Worm (Caenorhabditis elegans) whole organism, L2 larva: ENCODE data around the gene C12D5.4.

Experiments
- C34F6.9 ChIP-seq: fragments of 150-350 bp; optimal IDR thresholded peaks from 2 replicates; lab custom pipeline; 2014; ENCODE audit warnings: missing biosample characterization, missing genetic modification characterization
- F13H6.1 ChIP-seq: sonication (generic microtip); optimal IDR thresholded peaks from 2 replicates; lab custom pipeline; 2016; ENCODE audit warnings: missing genetic modification characterization, missing compliant biosample characterization
- Y55F3AM.14 ChIP-seq: fragments of 200-800 bp; sonication (Bioruptor generic); optimal IDR thresholded peaks from 2 replicates; lab custom pipeline; 2018; ENCODE audit warnings: mild to moderate bottlenecking, missing genetic modification characterization, missing compliant biosample characterization
- alr-1 ChIP-seq: fragments of 150-350 bp; optimal IDR thresholded peaks from 2 replicates; lab custom pipeline; 2014; ENCODE audit warnings: missing biosample characterization, missing genetic modification characterization
- aly-2 ChIP-seq: fragments of 150-350 bp; optimal IDR thresholded peaks from 2 replicates; lab custom pipeline; 2014; ENCODE audit warnings: missing biosample characterization, missing genetic modification characterization
- ama-1 ChIP-seq: fragments of 150-350 bp; optimal IDR thresholded peaks from 2 replicates; lab custom pipeline; 2018; ENCODE audit warnings: inconsistent platforms
- ceh-16 ChIP-seq: fragments of 150-350 bp; optimal IDR thresholded peaks from 2 replicates; lab custom pipeline; 2014; ENCODE audit warnings: missing biosample characterization, missing genetic modification characterization
- crh-2 ChIP-seq: sonication (generic microtip); optimal IDR thresholded peaks from 2 replicates; lab custom pipeline; 2017; ENCODE audit warnings: missing biosample characterization, missing genetic modification characterization
- dmd-4 ChIP-seq: sonication (generic microtip); optimal IDR thresholded peaks from 2 replicates; lab custom pipeline; 2017; ENCODE audit warnings: missing biosample characterization, missing genetic modification characterization
- elt-1 ChIP-seq: fragments of 150-350 bp; optimal IDR thresholded peaks from 2 replicates; lab custom pipeline; 2014; ENCODE audit warnings: missing biosample characterization, missing genetic modification characterization
- elt-3 ChIP-seq: sonication (generic microtip); optimal IDR thresholded peaks from 2 replicates; lab custom pipeline; 2017; ENCODE audit warnings: missing biosample characterization, missing genetic modification characterization
- fos-1 ChIP-seq: fragments of 150-350 bp; optimal IDR thresholded peaks from 2 replicates; lab custom pipeline; 2014; ENCODE audit warnings: missing biosample characterization, missing genetic modification characterization
- gmeb-1 ChIP-seq: fragments of 150-350 bp; optimal IDR thresholded peaks from 2 replicates; lab custom pipeline; 2014; ENCODE audit warnings: missing biosample characterization, missing genetic modification characterization
- lin-11 ChIP-seq: fragments of 150-350 bp; sonication (generic microtip); optimal IDR thresholded peaks from 2 replicates; lab custom pipeline; 2014; ENCODE audit warnings: missing biosample characterization, missing genetic modification characterization, inconsistent platforms, mixed read lengths
- lin-13 ChIP-seq: fragments of 150-350 bp; optimal IDR thresholded peaks from 2 replicates; lab custom pipeline; 2014; ENCODE audit warnings: missing biosample characterization, missing genetic modification reagents, missing genetic modification characterization
- lsy-2 ChIP-seq, 2 experiments: fragments of 150-350 bp in 1 of 2; sonication (generic microtip) in 1 of 2; optimal IDR thresholded peaks; 2 replicates each; lab custom pipeline; 2014 to 2017; ENCODE audit warnings: missing biosample characterization in 2 of 2, missing genetic modification characterization in 2 of 2
- mab-5 ChIP-seq: fragments of 150-350 bp; optimal IDR thresholded peaks from 2 replicates; lab custom pipeline; 2014; ENCODE audit warnings: missing biosample characterization, missing genetic modification characterization
- mbf-1 ChIP-seq: sonication (generic microtip); optimal IDR thresholded peaks from 2 replicates; lab custom pipeline; 2017; ENCODE audit warnings: missing biosample characterization, missing genetic modification characterization
- mdl-1 ChIP-seq, 2 experiments: fragments of 150-350 bp in 1 of 2; sonication (generic microtip) in 1 of 2; optimal IDR thresholded peaks; 2 replicates each; lab custom pipeline; 2017; ENCODE audit warnings: missing biosample characterization in 2 of 2, missing genetic modification characterization in 2 of 2
- nhr-11 ChIP-seq: fragments of 150-350 bp; optimal IDR thresholded peaks from 2 replicates; lab custom pipeline; 2014; ENCODE audit warnings: missing biosample characterization, missing genetic modification characterization
- nhr-129 ChIP-seq: fragments of 150-350 bp; optimal IDR thresholded peaks from 2 replicates; lab custom pipeline; 2014; ENCODE audit warnings: missing biosample characterization, missing genetic modification characterization
- nhr-21 ChIP-seq: fragments of 150-350 bp; optimal IDR thresholded peaks from 2 replicates; lab custom pipeline; 2014; ENCODE audit warnings: missing biosample characterization, missing genetic modification characterization
- nhr-237 ChIP-seq: fragments of 150-350 bp; optimal IDR thresholded peaks from 2 replicates; lab custom pipeline; 2014; ENCODE audit warnings: missing biosample characterization, missing genetic modification characterization
- nhr-25 ChIP-seq: fragments of 150-350 bp; sonication (generic microtip); optimal IDR thresholded peaks from 3 replicates; lab custom pipeline; 2014; ENCODE audit warnings: missing biosample characterization, missing genetic modification characterization
- peb-1 ChIP-seq: fragments of 150-350 bp; optimal IDR thresholded peaks from 2 replicates; lab custom pipeline; 2014; ENCODE audit warnings: missing biosample characterization, missing genetic modification characterization
- sma-9 ChIP-seq, 2 experiments: fragments of 150-350 bp in 1 of 2; sonication (generic microtip) in 1 of 2; optimal IDR thresholded peaks; 2 replicates each; lab custom pipeline; 2014 to 2016; ENCODE audit warnings: missing genetic modification characterization in 2 of 2, mild to moderate bottlenecking in 1 of 2, missing biosample characterization in 1 of 2, missing compliant biosample characterization in 1 of 2, missing genetic modification reagents in 1 of 2, moderate library complexity in 1 of 2
- snpc-4 ChIP-seq: fragments of 150-350 bp; optimal IDR thresholded peaks from 2 replicates; lab custom pipeline; 2014; ENCODE audit warnings: missing biosample characterization, missing genetic modification characterization
- unc-55 ChIP-seq: fragments of 150-350 bp; sonication (generic microtip); optimal IDR thresholded peaks from 3 replicates; lab custom pipeline; 2014; ENCODE audit warnings: missing biosample characterization, missing genetic modification reagents, missing genetic modification characterization
- unc-62 ChIP-seq: fragments of 150-350 bp; optimal IDR thresholded peaks from 2 replicates; lab custom pipeline; 2014; ENCODE audit warnings: missing biosample characterization, missing genetic modification reagents, missing genetic modification characterization
- zag-1 ChIP-seq: fragments of 150-350 bp; optimal IDR thresholded peaks from 2 replicates; lab custom pipeline; 2014; ENCODE audit warnings: missing biosample characterization, missing genetic modification characterization
- ztf-1 ChIP-seq: fragments of 200-800 bp; sonication (Bioruptor generic); conservative IDR thresholded peaks from 2 replicates; pipeline ENCODE4 v1.3.6; 2022; ENCODE audit warnings: missing genetic modification characterization, missing compliant biosample characterization
- ztf-11 ChIP-seq: sonication (generic microtip); optimal IDR thresholded peaks from 2 replicates; lab custom pipeline; 2017; ENCODE audit warnings: missing biosample characterization, missing genetic modification characterization

C12D5.4 gene

ce11 chrV:7649963-7650362 lies 22.4 kb upstream of the C12D5.4 start:
- no peak for TF ChIP-seq gmeb-1 (tag; lab: Kevin White, UChicago)
- TF ChIP-seq nhr-11 (tag; lab: Kevin White, UChicago) = no peak
- TF ChIP-seq lin-11 = no peak
- TF ChIP-seq ama-1 (lab: Kevin White, UChicago) = no peak
- TF ChIP-seq, all 48 proteins: peak for 0

- no peak for TF ChIP-seq alr-1 (tag; lab: Kevin White, UChicago)
- no peak for TF ChIP-seq mbf-1 (tag; lab: Kevin White, UChicago)
- no peak for TF ChIP-seq peb-1 (tag; lab: Kevin White, UChicago)
- no peak for TF ChIP-seq mdl-1 (tag; optimal IDR thresholded peaks at IDR 0.05; lab: Kevin White, UChicago)
- TF ChIP-seq elt-1 (tag; lab: Kevin White, UChicago) = no peak
- no peak for TF ChIP-seq ama-1 (lab: Kevin White, UChicago)
- TF ChIP-seq nhr-21 (tag; lab: Kevin White, UChicago) = no peak
Measured at ce11 chrV:7651757-7652156, 20.6 kb upstream of the C12D5.4 start, which contains the start of gene srh-234. Gene srh-234, minus strand, starts transcription at chrV:7651857.

- no peak for TF ChIP-seq ceh-16 (tag; lab: Kevin White, UChicago)
- no peak for TF ChIP-seq unc-55 (GFP tag; lab: Kevin White, UChicago)
- no peak for TF ChIP-seq lsy-2 (tag; optimal IDR thresholded peaks at IDR 0.05; lab: Kevin White, UChicago)
- TF ChIP-seq nhr-11 (tag; lab: Kevin White, UChicago) = no peak
- no peak for TF ChIP-seq lin-11
- no peak for TF ChIP-seq nhr-21 (tag; lab: Kevin White, UChicago)
- no peak for TF ChIP-seq ztf-11
- TF ChIP-seq nhr-129 = no peak
- TF ChIP-seq Y55F3AM.14 (GFP tag; lab: Kevin White, UChicago) = no peak
- no peak for TF ChIP-seq peb-1 (tag; lab: Kevin White, UChicago)
- TF ChIP-seq lin-13 = no peak
- TF ChIP-seq mab-5 (tag; lab: Kevin White, UChicago) = no peak
- no peak for TF ChIP-seq nhr-237 (tag; lab: Kevin White, UChicago)
- TF ChIP-seq elt-1 (tag; lab: Kevin White, UChicago) = no peak
Measured at ce11 chrV:7653567-7653966, 18.8 kb upstream of the C12D5.4 start, which contains the start of gene srh-200. Gene srh-200, minus strand, starts transcription at chrV:7653667.

ce11 chrV:7667940-7668339 lies 4.4 kb upstream of the C12D5.4 start, which contains the start of gene C12D5.5:
Gene C12D5.5, plus strand, starts transcription at chrV:7668240.
- TF ChIP-seq lin-13 (no peak), aly-2 (tag; lab: Kevin White, UChicago) (no peak), unc-62 (GFP tag; lab: Kevin White, UChicago) (no peak), nhr-129 (no peak), nhr-25 (tag; lab: Kevin White, UChicago) (no peak), F13H6.1 (tag; lab: Kevin White, UChicago) (no peak), ztf-1 (GFP tag; lab: Robert Waterston, UW) (no peak), nhr-21 (tag; lab: Kevin White, UChicago) (no peak), unc-55 (GFP tag; lab: Kevin White, UChicago) (no peak), ama-1 (lab: Kevin White, UChicago) (no peak)
- TF ChIP-seq, all 48 proteins: peak for 0

DNA sequence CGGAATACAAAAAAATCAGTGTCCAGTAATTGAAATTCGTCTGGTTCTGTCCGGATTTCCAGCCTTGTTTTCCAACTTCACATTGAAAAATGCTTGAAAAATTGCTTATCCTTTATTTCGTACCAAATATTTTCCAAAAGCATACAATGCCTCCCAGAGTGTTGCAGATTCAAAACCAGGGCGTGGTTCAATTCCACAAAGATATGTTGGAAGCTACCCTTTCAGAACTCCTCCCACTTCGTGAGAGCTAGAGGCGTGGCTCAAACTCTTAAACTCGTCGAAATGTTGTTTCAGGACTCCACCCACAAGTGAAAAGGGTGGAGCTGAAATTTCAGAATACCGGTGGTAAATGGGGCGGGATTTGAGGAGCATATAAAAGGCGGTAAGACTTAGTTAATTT lies 3.5 kb downstream of the C12D5.4 start, which contains the start of gene C12D5.3:
Gene C12D5.3, plus strand, starts transcription at position 301 of the 400 bp plus-strand sequence.
- no peak for TF ChIP-seq lin-13
- no peak for TF ChIP-seq snpc-4
- TF ChIP-seq zag-1 (tag; lab: Kevin White, UChicago) = no peak
- TF ChIP-seq ama-1 (lab: Kevin White, UChicago) = no peak
- no peak for TF ChIP-seq crh-2 (tag; lab: Kevin White, UChicago)
- TF ChIP-seq elt-3 = no peak
- no peak for TF ChIP-seq F13H6.1 (tag; lab: Kevin White, UChicago)
- TF ChIP-seq dmd-4 (tag; lab: Kevin White, UChicago) = no peak
- TF ChIP-seq, all 48 proteins: peak for 0

DNA sequence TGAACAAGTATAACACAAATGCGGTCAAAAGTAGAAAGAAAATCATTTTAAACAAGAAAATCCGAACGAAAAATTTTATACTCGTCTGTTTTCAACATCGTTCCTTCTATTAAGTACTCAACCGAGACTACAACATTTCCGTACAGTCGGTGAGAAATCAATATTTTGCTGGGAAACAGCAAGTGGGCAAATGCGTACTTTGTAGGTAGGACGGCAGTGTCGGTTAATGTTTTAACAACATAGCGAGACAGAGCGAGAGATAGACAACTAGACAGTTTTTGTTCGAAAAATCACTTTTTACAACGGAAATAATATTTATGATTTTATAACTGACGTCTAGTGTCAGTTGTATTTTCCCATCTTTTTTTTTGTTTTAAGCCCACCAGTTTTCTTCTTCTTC lies 9.0 kb downstream of the C12D5.4 start, which contains the start of gene cyp-33A1:
Gene cyp-33A1, minus strand, starts transcription at position 72 of the 400 bp plus-strand sequence.
- TF ChIP-seq lin-13 = no peak
- TF ChIP-seq sma-9 (GFP tag; optimal IDR thresholded peaks at IDR 0.05; lab: Kevin White, UChicago) = peak; percentile 80
- no peak for TF ChIP-seq sma-9 (tag; optimal IDR thresholded peaks at IDR 0.05; lab: Kevin White, UChicago)
- peak; percentile 34 for TF ChIP-seq fos-1
- no peak for TF ChIP-seq C34F6.9 (tag; lab: Kevin White, UChicago)
- TF ChIP-seq crh-2 (tag; lab: Kevin White, UChicago) = peak; percentile 30
- peak; percentile 21 for TF ChIP-seq nhr-129
